Fruit fly (Drosophila melanogaster) whole organism: ENCODE data around the gene CG3191.

ENCODE experiments used
- pan ChIP-seq: fragments of >200 bp; optimal IDR thresholded peaks from 2 replicates; lab custom pipeline; 2017
- usp ChIP-seq: fragments of >200 bp; optimal IDR thresholded peaks from 2 replicates; lab custom pipeline; 2017; ENCODE audit warnings: missing biosample characterization, missing genetic modification characterization, mixed read lengths

DNA sequence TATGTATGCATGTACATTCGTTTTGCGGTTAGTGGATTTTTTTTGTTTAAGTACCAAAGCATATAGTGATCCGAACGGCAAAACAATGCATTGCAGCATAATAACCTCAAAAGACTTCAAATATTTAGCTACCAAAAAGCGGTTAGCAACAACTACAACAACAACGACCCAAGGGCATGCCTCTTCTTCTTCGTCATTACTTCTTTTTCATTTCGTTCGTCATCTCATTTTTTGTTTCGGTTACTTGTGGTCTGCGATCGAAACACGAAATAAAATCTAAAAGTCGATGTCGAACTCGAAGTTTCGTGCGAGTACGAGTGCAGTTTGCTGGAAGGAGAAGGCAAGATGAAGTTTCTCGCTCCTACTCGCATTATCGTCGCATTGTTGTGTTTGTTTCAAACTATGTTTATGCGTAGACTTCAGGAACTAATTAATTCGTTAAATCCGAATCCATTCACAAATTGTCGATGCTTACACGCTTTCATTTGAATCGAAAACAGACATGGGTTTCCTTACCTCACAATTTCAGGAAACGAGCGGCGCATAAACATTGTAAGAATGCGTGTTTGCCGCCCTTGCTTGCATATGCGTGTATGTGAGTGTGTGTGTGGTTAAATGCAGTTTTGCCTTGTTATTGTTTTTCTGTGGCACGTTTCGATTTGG is 47.0 kb upstream of the CG3191 start:
- no peak for TF ChIP-seq usp (GFP tag; lab: Kevin White, UChicago)
- no peak for TF ChIP-seq pan (lab: Kevin White, UChicago)
